Fruit fly (Drosophila melanogaster) whole organism, prepupa: Measurements from ENCODE around the gene CG15459.

ENCODE experiments used
- Blimp-1 ChIP-seq: fragments of 200-800 bp; sonication (Bioruptor generic); optimal IDR thresholded peaks from 3 replicates; lab custom pipeline; 2017; ENCODE audit warnings: missing biosample characterization, missing genetic modification characterization, mild to moderate bottlenecking, moderate library complexity, missing genetic modification reagents
- CG10669 ChIP-seq: fragments of 200-800 bp; sonication (Bioruptor generic); optimal IDR thresholded peaks from 3 replicates; lab custom pipeline; 2018; ENCODE audit warnings: missing biosample characterization, mild to moderate bottlenecking, missing genetic modification characterization, moderate library complexity
- CG11294 ChIP-seq: fragments of 200-800 bp; sonication (Bioruptor generic); IDR thresholded peaks from 2 replicates; pipeline ENCODE4 v1.3.6; 2022; ENCODE audit warnings: missing biosample characterization, missing genetic modification characterization
- CG11762 ChIP-seq: fragments of 200-800 bp; sonication (Bioruptor generic); optimal IDR thresholded peaks from 3 replicates; lab custom pipeline; 2016; ENCODE audit warnings: missing biosample characterization, missing genetic modification characterization; ENCODE audit not compliant: insufficient read depth
- CG11902 ChIP-seq: fragments of 200-800 bp; sonication (Bioruptor generic); optimal IDR thresholded peaks from 3 replicates; lab custom pipeline; 2016; ENCODE audit warnings: missing biosample characterization, missing genetic modification characterization
- CG15336 ChIP-seq: fragments of 200-800 bp; sonication (Bioruptor generic); IDR thresholded peaks from 2 replicates; pipeline ENCODE4 v1.3.6; 2022; ENCODE audit warnings: missing biosample characterization, missing genetic modification characterization
- CG1621 ChIP-seq: fragments of 200-800 bp; sonication (Bioruptor generic); optimal IDR thresholded peaks from 3 replicates; lab custom pipeline; 2018; ENCODE audit warnings: missing biosample characterization, mild to moderate bottlenecking, missing genetic modification characterization
- CG16779 ChIP-seq: fragments of 200-800 bp; sonication (Bioruptor generic); optimal IDR thresholded peaks from 3 replicates; lab custom pipeline; 2017; ENCODE audit warnings: missing biosample characterization, mild to moderate bottlenecking, missing genetic modification characterization
- CG3032 ChIP-seq: fragments of 200-800 bp; optimal IDR thresholded peaks from 2 replicates; lab custom pipeline; 2019; ENCODE audit warnings: missing biosample characterization, mild to moderate bottlenecking, missing genetic modification characterization, moderate library complexity
- CG31627 ChIP-seq: fragments of 200-800 bp; sonication (Bioruptor generic); optimal IDR thresholded peaks from 3 replicates; lab custom pipeline; 2016; ENCODE audit warnings: missing biosample characterization, missing genetic modification characterization
- CG32006 ChIP-seq: fragments of 200-800 bp; sonication (Bioruptor generic); optimal IDR thresholded peaks from 3 replicates; lab custom pipeline; 2017; ENCODE audit warnings: missing biosample characterization, mild to moderate bottlenecking, missing genetic modification characterization
- CG34406 ChIP-seq: fragments of 200-800 bp; sonication (Bioruptor generic); optimal IDR thresholded peaks from 3 replicates; lab custom pipeline; 2016; ENCODE audit warnings: missing biosample characterization, missing genetic modification characterization
- CG3919 ChIP-seq: fragments of 200-800 bp; sonication (Bioruptor generic); optimal IDR thresholded peaks from 3 replicates; lab custom pipeline; 2016; ENCODE audit warnings: missing biosample characterization, missing genetic modification characterization
- CG4318 ChIP-seq: fragments of 200-800 bp; sonication (Bioruptor generic); optimal IDR thresholded peaks from 3 replicates; lab custom pipeline; 2017; ENCODE audit warnings: missing biosample characterization, mild to moderate bottlenecking, missing genetic modification characterization
- CG6163 ChIP-seq: fragments of 200-800 bp; sonication (Bioruptor generic); IDR thresholded peaks from 3 replicates; pipeline ENCODE4 v1.3.6; 2022; ENCODE audit warnings: missing biosample characterization, missing genetic modification characterization
- CG6276 ChIP-seq: fragments of 200-800 bp; sonication (Bioruptor generic); optimal IDR thresholded peaks from 2 replicates; lab custom pipeline; 2017; ENCODE audit warnings: missing biosample characterization, mild to moderate bottlenecking, missing genetic modification characterization
- CG6792 ChIP-seq: fragments of 200-800 bp; sonication (Bioruptor generic); optimal IDR thresholded peaks from 3 replicates; lab custom pipeline; 2016; ENCODE audit warnings: missing biosample characterization, missing genetic modification characterization
- CG6808 ChIP-seq: fragments of 200-800 bp; sonication (Bioruptor generic); optimal IDR thresholded peaks from 3 replicates; lab custom pipeline; 2017; ENCODE audit warnings: missing biosample characterization, missing genetic modification characterization, mild to moderate bottlenecking, moderate library complexity, missing genetic modification reagents
- CG6854 ChIP-seq: fragments of 200-800 bp; sonication (Bioruptor generic); optimal IDR thresholded peaks from 2 replicates; lab custom pipeline; 2017; ENCODE audit warnings: missing biosample characterization, mild to moderate bottlenecking, missing genetic modification characterization
- CG8119 ChIP-seq: fragments of 200-800 bp; sonication (Bioruptor generic); IDR thresholded peaks from 3 replicates; pipeline ENCODE4 v1.3.6; 2022; ENCODE audit warnings: missing biosample characterization, missing genetic modification characterization
- CG8319 ChIP-seq: fragments of 200-800 bp; sonication (Bioruptor generic); optimal IDR thresholded peaks from 3 replicates; lab custom pipeline; 2016; ENCODE audit warnings: missing biosample characterization, missing genetic modification characterization
- CG8632 ChIP-seq: fragments of 200-800 bp; sonication (Bioruptor generic); optimal IDR thresholded peaks from 3 replicates; lab custom pipeline; 2016; ENCODE audit warnings: missing biosample characterization, missing genetic modification characterization
- Eip75B ChIP-seq: fragments of 200-800 bp; sonication (Bioruptor generic); optimal IDR thresholded peaks from 3 replicates; lab custom pipeline; 2016; ENCODE audit warnings: missing biosample characterization, missing genetic modification characterization
- Eip78C ChIP-seq: fragments of 200-800 bp; sonication (Bioruptor generic); peaks from one replicate; lab custom pipeline; 2016; ENCODE audit warnings: missing biosample characterization, missing genetic modification characterization
- Ets96B ChIP-seq: fragments of 200-800 bp; optimal IDR thresholded peaks from 2 replicates; lab custom pipeline; 2019; ENCODE audit warnings: missing biosample characterization, mild to moderate bottlenecking, missing genetic modification characterization, moderate library complexity
- Gug ChIP-seq: fragments of 200-800 bp; sonication (Bioruptor generic); IDR thresholded peaks from 2 replicates; pipeline ENCODE4 v1.3.6; 2022; ENCODE audit warnings: missing biosample characterization, missing genetic modification characterization
- Hr38 ChIP-seq: sonication (Bioruptor generic); optimal IDR thresholded peaks from 2 replicates; lab custom pipeline; 2016; ENCODE audit warnings: missing biosample characterization, missing genetic modification characterization
- Hr39 ChIP-seq: fragments of 200-800 bp; sonication (Bioruptor generic); optimal IDR thresholded peaks from 2 replicates; lab custom pipeline; 2016; ENCODE audit warnings: missing biosample characterization, missing genetic modification characterization
- Hr4 ChIP-seq: fragments of 200-800 bp; sonication (Bioruptor generic); optimal IDR thresholded peaks from 3 replicates; lab custom pipeline; 2016; ENCODE audit warnings: missing biosample characterization, missing genetic modification characterization
- Lpt ChIP-seq: fragments of 200-800 bp; sonication (Bioruptor generic); optimal IDR thresholded peaks from 3 replicates; lab custom pipeline; 2016; ENCODE audit warnings: missing biosample characterization, missing genetic modification characterization
- Met ChIP-seq: fragments of 200-800 bp; sonication (Bioruptor generic); optimal IDR thresholded peaks from 3 replicates; lab custom pipeline; 2016; ENCODE audit warnings: missing biosample characterization, missing genetic modification characterization
- OdsH ChIP-seq: fragments of 200-800 bp; sonication (Bioruptor generic); optimal IDR thresholded peaks from 3 replicates; lab custom pipeline; 2016; ENCODE audit warnings: missing biosample characterization, missing genetic modification characterization
- Smox ChIP-seq: fragments of 200-800 bp; sonication (Bioruptor generic); optimal IDR thresholded peaks from 3 replicates; lab custom pipeline; 2016; ENCODE audit warnings: missing biosample characterization, missing genetic modification characterization
- Sox102F ChIP-seq: fragments of 200-800 bp; sonication (Bioruptor generic); optimal IDR thresholded peaks from 2 replicates; lab custom pipeline; 2016; ENCODE audit warnings: missing biosample characterization, mild to moderate bottlenecking, missing genetic modification characterization
- Sox14 ChIP-seq: fragments of 200-800 bp; sonication (Bioruptor generic); optimal IDR thresholded peaks from 3 replicates; lab custom pipeline; 2016; ENCODE audit warnings: missing biosample characterization, missing genetic modification characterization
- achi ChIP-seq: fragments of 200-800 bp; sonication (Bioruptor generic); optimal IDR thresholded peaks from 3 replicates; lab custom pipeline; 2016; ENCODE audit warnings: missing biosample characterization, missing genetic modification characterization
- acj6 ChIP-seq: fragments of 200-800 bp; sonication (Bioruptor generic); optimal IDR thresholded peaks from 3 replicates; lab custom pipeline; 2016; ENCODE audit warnings: missing biosample characterization, missing genetic modification characterization
- cyc ChIP-seq: fragments of 200-800 bp; sonication (Bioruptor generic); optimal IDR thresholded peaks from 3 replicates; lab custom pipeline; 2016; ENCODE audit warnings: missing biosample characterization, missing genetic modification characterization
- dac ChIP-seq: fragments of 200-800 bp; sonication (Bioruptor generic); optimal IDR thresholded peaks from 2 replicates; lab custom pipeline; 2017; ENCODE audit warnings: missing biosample characterization, mild to moderate bottlenecking, missing genetic modification characterization
- dsx ChIP-seq: fragments of 200-800 bp; optimal IDR thresholded peaks from 3 replicates; lab custom pipeline; 2019; ENCODE audit warnings: missing biosample characterization, mild to moderate bottlenecking, missing genetic modification characterization, moderate library complexity; ENCODE audit not compliant: poor library complexity, severe bottlenecking
- eg ChIP-seq: fragments of 200-800 bp; sonication (Bioruptor generic); IDR thresholded peaks from 3 replicates; pipeline ENCODE4 v1.3.6; 2022; ENCODE audit warnings: missing biosample characterization, missing genetic modification characterization
- esn ChIP-seq: fragments of 200-800 bp; sonication (Bioruptor generic); optimal IDR thresholded peaks from 2 replicates; lab custom pipeline; 2016; ENCODE audit warnings: missing biosample characterization, mild to moderate bottlenecking, missing genetic modification characterization, moderate library complexity
- fd59A ChIP-seq: fragments of 200-800 bp; sonication (Bioruptor generic); optimal IDR thresholded peaks from 2 replicates; lab custom pipeline; 2017; ENCODE audit warnings: missing biosample characterization, mild to moderate bottlenecking, missing genetic modification characterization, missing genetic modification reagents
- fd85E ChIP-seq: fragments of 200-800 bp; sonication (Bioruptor generic); optimal IDR thresholded peaks from 3 replicates; lab custom pipeline; 2016; ENCODE audit warnings: missing biosample characterization, missing genetic modification characterization
- fkh ChIP-seq: fragments of 200-800 bp; sonication (Bioruptor generic); optimal IDR thresholded peaks from 3 replicates; lab custom pipeline; 2017; ENCODE audit warnings: missing biosample characterization, mild to moderate bottlenecking, missing genetic modification characterization, moderate library complexity
- lz ChIP-seq: fragments of 200-800 bp; sonication (Bioruptor generic); optimal IDR thresholded peaks from 3 replicates; lab custom pipeline; 2016; ENCODE audit warnings: missing biosample characterization, missing genetic modification characterization
- pdm3 ChIP-seq: fragments of 200-800 bp; sonication (Bioruptor generic); optimal IDR thresholded peaks from 3 replicates; lab custom pipeline; 2016; ENCODE audit warnings: missing biosample characterization, missing genetic modification characterization
- salr ChIP-seq, 2 experiments: fragments of 200-800 bp; sonication (Bioruptor generic); optimal IDR thresholded peaks; 3 replicates each; lab custom pipeline; 2016 to 2018; ENCODE audit warnings: missing biosample characterization in 2 of 2, missing genetic modification characterization in 2 of 2, mild to moderate bottlenecking in 1 of 2
- spab ChIP-seq: fragments of 200-800 bp; sonication (Bioruptor generic); optimal IDR thresholded peaks from 2 replicates; lab custom pipeline; 2017; ENCODE audit warnings: missing biosample characterization, mild to moderate bottlenecking, missing genetic modification characterization, missing genetic modification reagents
- ss ChIP-seq, 2 experiments: fragments of 200-800 bp; sonication (Bioruptor generic); optimal IDR thresholded peaks; 2 replicates in 1 of 2; 3 replicates in 1 of 2; lab custom pipeline; 2017 to 2018; ENCODE audit warnings: mild to moderate bottlenecking in 2 of 2, missing biosample characterization in 2 of 2, missing genetic modification characterization in 2 of 2, moderate library complexity in 1 of 2
- svp ChIP-seq: fragments of 200-800 bp; sonication (Bioruptor generic); peaks from one replicate; lab custom pipeline; 2016; ENCODE audit warnings: missing biosample characterization, missing genetic modification characterization
- topi ChIP-seq: fragments of 200-800 bp; sonication (Bioruptor generic); optimal IDR thresholded peaks from 3 replicates; lab custom pipeline; 2016; ENCODE audit warnings: missing biosample characterization, missing genetic modification characterization
- vri ChIP-seq: fragments of 200-800 bp; sonication (Bioruptor generic); optimal IDR thresholded peaks from 3 replicates; lab custom pipeline; 2016; ENCODE audit warnings: missing biosample characterization, mild to moderate bottlenecking, missing genetic modification characterization

The CG15459 gene

DNA sequence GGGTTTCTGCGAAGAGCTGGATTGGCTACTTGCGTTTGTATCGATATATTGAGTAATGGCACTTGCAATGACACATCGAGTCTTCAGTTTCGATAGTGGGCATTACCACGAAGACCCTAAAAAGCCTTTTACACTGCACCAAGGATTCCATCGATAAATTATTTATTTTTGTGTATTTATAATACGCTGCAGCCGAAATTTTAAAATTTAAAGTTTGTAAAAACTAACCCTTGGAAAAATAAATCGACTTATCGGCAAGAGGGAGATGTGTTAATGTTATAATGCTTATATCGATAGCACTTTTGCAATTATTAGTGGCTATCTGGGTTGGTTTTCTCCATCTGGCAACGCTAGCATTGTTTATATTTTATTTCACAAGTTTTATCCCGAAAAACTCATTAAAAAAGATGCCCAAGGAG lies 10.4 kb upstream of the CG15459 start, which contains the start of the genes Pp4-19C and cactin:
Gene Pp4-19C (minus strand): TSS at position 256 of the 419 bp plus-strand sequence.
Gene cactin (plus strand): TSS at position 323 of the 419 bp plus-strand sequence.
- TF ChIP-seq CG32006 (GFP tag; lab: Kevin White, UChicago) (no peak), Hr39 (peak; percentile 43), Met (GFP tag; lab: Kevin White, UChicago) (no peak), dsx (GFP tag; lab: Kevin White, UChicago) (no peak), Lpt (GFP tag; lab: Kevin White, UChicago) (no peak), Eip75B (no peak), achi (GFP tag; lab: Kevin White, UChicago) (no peak), fd85E (no peak), lz (GFP tag; lab: Kevin White, UChicago) (peak; percentile 20), svp (GFP tag; lab: Kevin White, UChicago) (no peak), OdsH (GFP tag; lab: Kevin White, UChicago) (no peak), CG8632 (GFP tag; lab: Kevin White, UChicago) (no peak), acj6 (GFP tag; lab: Kevin White, UChicago) (peak; percentile 19), CG6276 (GFP tag; lab: Kevin White, UChicago) (no peak), CG6792 (no peak), Eip78C (GFP tag; lab: Kevin White, UChicago) (peak; percentile 62), dac (GFP tag; lab: Kevin White, UChicago) (no peak), CG6854 (GFP tag; lab: Kevin White, UChicago) (no peak), Gug (no peak), Hr38 (GFP tag; lab: Kevin White, UChicago) (no peak), CG8319 (GFP tag; lab: Kevin White, UChicago) (no peak), topi (GFP tag; lab: Kevin White, UChicago) (peak; percentile 31), CG15336 (GFP tag; lab: Robert Waterston, UW) (no peak), esn (peak; percentile 33), Blimp-1 (no peak), vri (no peak), cyc (GFP tag; lab: Kevin White, UChicago) (peak; percentile 25), CG11902 (GFP tag; lab: Kevin White, UChicago) (no peak), ss (GFP tag; optimal IDR thresholded peaks at IDR 0.05; lab: Kevin White, UChicago) (no peak), CG16779 (tag; lab: Kevin White, UChicago) (no peak), Smox (GFP tag; lab: Kevin White, UChicago) (no peak), fkh (no peak), CG4318 (GFP tag; lab: Kevin White, UChicago) (no peak), CG11762 (no peak), CG1621 (tag; lab: Kevin White, UChicago) (no peak), spab (GFP tag; lab: Kevin White, UChicago) (no peak), pdm3 (GFP tag; lab: Kevin White, UChicago) (no peak), Ets96B (tag; lab: Kevin White, UChicago) (no peak), eg (GFP tag; lab: Robert Waterston, UW) (no peak), Sox14 (peak; percentile 53), CG31627 (GFP tag; lab: Kevin White, UChicago) (peak; percentile 45), Hr4 (no peak), CG11294 (GFP tag; lab: Robert Waterston, UW) (no peak), CG8119 (GFP tag; lab: Robert Waterston, UW) (no peak), fd59A (GFP tag; lab: Kevin White, UChicago) (no peak), CG10669 (GFP tag; lab: Kevin White, UChicago) (no peak), CG3032 (peak; percentile 19), CG6808 (no peak), Sox102F (GFP tag; lab: Kevin White, UChicago) (no peak), salr (GFP tag; optimal IDR thresholded peaks at IDR 0.05; lab: Kevin White, UChicago) (no peak), CG34406 (GFP tag; lab: Kevin White, UChicago) (no peak), CG6163 (GFP tag; lab: Robert Waterston, UW) (no peak), CG3919 (GFP tag; lab: Kevin White, UChicago) (no peak)
